Fruit fly (Drosophila melanogaster): ENCODE data around the gene mRpL1.

mRpL1 gene

dm6 chr3R:8313038-8313437 lies 11.8 kb downstream of the mRpL1 start, which contains the start of gene CG7483:
Gene CG7483 (plus strand): TSS chr3R:8313208.
- TF ChIP-seq CG15710 (tag; optimal IDR thresholded peaks at IDR 0.05) (no peak), Snoo (tag; optimal IDR thresholded peaks at IDR 0.05) (no peak), CG34367 (tag; optimal IDR thresholded peaks at IDR 0.05) (no peak), rn (GFP tag; IDR thresholded peaks at IDR 0.05) (no peak), CG32121 (GFP tag; IDR thresholded peaks at IDR 0.05) (no peak), CG9948 (tag; optimal IDR thresholded peaks at IDR 0.05) (no peak), Pif1B (GFP tag; optimal IDR thresholded peaks at IDR 0.05) (no peak), CG8159 (tag; optimal IDR thresholded peaks at IDR 0.05) (no peak), CG14655 (GFP tag; optimal IDR thresholded peaks at IDR 0.05) (no peak), CG17806 (tag; optimal IDR thresholded peaks at IDR 0.05) (no peak), EcR (GFP tag; optimal IDR thresholded peaks at IDR 0.05) (no peak), gl (tag; optimal IDR thresholded peaks at IDR 0.05) (no peak), CG13204 (GFP tag; optimal IDR thresholded peaks at IDR 0.05) (no peak), CG12605 (GFP tag; IDR thresholded peaks at IDR 0.05) (no peak), CG8301 (tag; optimal IDR thresholded peaks at IDR 0.05) (no peak), D1 (tag; optimal IDR thresholded peaks at IDR 0.05) (no peak), CG10348 (GFP tag; IDR thresholded peaks at IDR 0.05) (no peak), CG4496 (GFP tag; IDR thresholded peaks at IDR 0.05) (no peak), Pif1A (GFP tag; optimal IDR thresholded peaks at IDR 0.05) (no peak), Ets98B (GFP tag; IDR thresholded peaks at IDR 0.05) (no peak)

DNA sequence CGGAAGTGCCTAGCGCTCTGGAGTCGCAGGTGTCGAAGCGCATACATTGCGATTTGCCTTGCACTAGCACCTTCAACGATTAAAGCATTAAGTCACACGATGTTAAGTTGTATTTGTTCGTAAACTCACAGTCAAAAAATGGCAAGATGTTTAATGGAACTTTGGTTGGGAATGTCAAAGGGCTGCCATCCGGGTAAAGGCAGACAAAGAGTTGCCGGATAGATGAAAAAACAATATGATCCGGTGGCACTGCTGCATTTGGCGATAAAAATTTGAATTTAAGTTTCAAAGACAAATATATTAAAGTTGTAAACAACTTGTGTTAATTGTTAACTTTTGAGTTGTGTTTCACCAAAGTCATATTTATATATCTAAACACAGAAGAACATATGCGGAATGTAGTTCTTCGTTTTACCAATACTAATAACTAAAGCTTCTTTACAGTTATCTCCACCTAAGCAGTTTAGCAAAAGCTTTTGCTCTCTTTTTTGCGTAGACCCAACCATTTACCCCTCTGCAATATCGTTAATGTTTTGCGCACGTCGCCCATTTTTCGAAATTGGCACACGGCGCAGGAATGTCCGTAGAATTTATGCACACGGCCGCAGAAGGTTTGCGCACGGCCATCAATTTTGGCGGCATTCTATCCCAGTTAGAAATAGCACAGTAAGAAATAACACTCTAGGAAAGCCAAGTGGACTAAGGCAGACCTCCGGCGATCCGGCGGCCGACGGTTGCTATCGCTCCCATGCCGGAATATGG lies 15.3 kb downstream of the mRpL1 start, which contains the start of gene Coq2:
Gene Coq2, minus strand, starts transcription at position 200 of the 762 bp plus-strand sequence.
- TF ChIP-seq CG15710 (tag; optimal IDR thresholded peaks at IDR 0.05) (no peak), Pif1B (GFP tag; optimal IDR thresholded peaks at IDR 0.05) (no peak), CG8159 (tag; optimal IDR thresholded peaks at IDR 0.05) (no peak), fd96Ca (GFP tag; IDR thresholded peaks at IDR 0.05) (no peak), D1 (tag; optimal IDR thresholded peaks at IDR 0.05) (no peak)

DNA sequence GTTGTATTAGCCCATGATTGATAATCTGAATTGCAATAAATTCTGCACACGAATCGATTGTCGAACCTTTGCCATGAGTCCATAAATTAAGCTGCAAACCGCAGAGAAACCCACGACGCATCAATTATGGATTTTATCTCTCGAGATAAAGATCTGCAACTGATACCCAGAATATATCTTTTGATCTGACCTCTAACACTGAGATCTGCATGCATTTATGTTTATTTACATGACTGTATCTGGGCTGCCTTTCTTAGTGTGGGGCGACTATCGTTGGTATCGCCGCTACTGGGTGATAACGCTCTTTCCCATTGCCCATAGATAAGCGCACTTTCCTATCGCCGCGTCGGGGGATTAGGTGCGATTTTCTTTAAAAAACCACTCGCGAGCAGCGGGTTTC lies 16.0 kb downstream of the mRpL1 start, which contains the start of gene Ctr1B:
Gene Ctr1B, plus strand, starts transcription at position 398 of the 400 bp plus-strand sequence.
- TF ChIP-seq CG4496 (GFP tag; IDR thresholded peaks at IDR 0.05): no peak
- TF ChIP-seq CG32121 (GFP tag; IDR thresholded peaks at IDR 0.05): no peak
- no peak for TF ChIP-seq CG14655 (GFP tag; optimal IDR thresholded peaks at IDR 0.05)
- TF ChIP-seq Snoo (tag; optimal IDR thresholded peaks at IDR 0.05): no peak
- no peak for TF ChIP-seq Pif1A (GFP tag; optimal IDR thresholded peaks at IDR 0.05)
- no peak for TF ChIP-seq CG10348 (GFP tag; IDR thresholded peaks at IDR 0.05)
- TF ChIP-seq CG9948 (tag; optimal IDR thresholded peaks at IDR 0.05): no peak
- no peak for TF ChIP-seq CG34367 (tag; optimal IDR thresholded peaks at IDR 0.05)
- TF ChIP-seq CG17806 (tag; optimal IDR thresholded peaks at IDR 0.05): no peak
- TF ChIP-seq EcR (GFP tag; optimal IDR thresholded peaks at IDR 0.05): no peak
- no peak for TF ChIP-seq gl (tag; optimal IDR thresholded peaks at IDR 0.05)
- TF ChIP-seq CG8301 (tag; optimal IDR thresholded peaks at IDR 0.05): no peak
- TF ChIP-seq Pif1B (GFP tag; optimal IDR thresholded peaks at IDR 0.05): no peak
- TF ChIP-seq CG15710 (tag; optimal IDR thresholded peaks at IDR 0.05): no peak
- TF ChIP-seq CG8159 (tag; optimal IDR thresholded peaks at IDR 0.05): no peak
- no peak for TF ChIP-seq rn (GFP tag; IDR thresholded peaks at IDR 0.05)

DNA sequence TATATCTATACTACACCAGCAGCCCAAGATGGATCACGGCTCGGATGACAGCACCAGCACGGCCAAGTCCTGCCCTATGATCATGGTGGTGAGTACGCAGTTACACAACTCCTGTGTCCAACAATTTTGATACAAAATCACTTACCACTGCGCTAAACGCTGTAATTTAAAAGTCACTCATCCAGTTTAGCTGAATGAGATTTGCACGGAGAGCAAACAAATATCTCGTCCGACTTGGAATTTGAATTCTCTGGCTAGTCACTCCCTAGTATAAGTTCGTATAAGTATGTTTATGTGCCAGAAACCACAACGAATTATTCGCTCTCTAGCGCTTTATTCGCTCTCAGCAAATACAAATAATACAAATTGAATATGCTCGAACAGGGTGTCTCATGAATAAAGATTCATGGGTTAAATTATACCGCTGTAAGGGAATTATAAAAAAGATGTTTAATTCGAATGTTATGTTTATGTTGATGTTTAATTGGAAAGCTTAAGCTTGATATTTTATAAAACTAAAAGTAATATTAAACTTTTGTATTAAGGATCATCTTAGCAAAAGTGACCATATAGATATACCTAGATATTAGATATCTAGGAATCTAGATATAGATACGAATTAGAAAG lies 16.6 kb downstream of the mRpL1 start:
- TF ChIP-seq CG12605 (GFP tag; IDR thresholded peaks at IDR 0.05): peak; percentile 65
- no peak for TF ChIP-seq Pif1B (GFP tag; optimal IDR thresholded peaks at IDR 0.05)
- no peak for TF ChIP-seq rn (GFP tag; IDR thresholded peaks at IDR 0.05)
- no peak for TF ChIP-seq Pif1A (GFP tag; optimal IDR thresholded peaks at IDR 0.05)
- no peak for TF ChIP-seq CG17806 (tag; optimal IDR thresholded peaks at IDR 0.05)
- no peak for TF ChIP-seq CG34367 (tag; optimal IDR thresholded peaks at IDR 0.05)
- TF ChIP-seq CG32121 (GFP tag; IDR thresholded peaks at IDR 0.05): no peak
- TF ChIP-seq fd96Ca (GFP tag; IDR thresholded peaks at IDR 0.05): no peak; the same call in 2 of the 3 replicates
- no peak for TF ChIP-seq Snoo (tag; optimal IDR thresholded peaks at IDR 0.05)
- no peak for TF ChIP-seq gl (tag; optimal IDR thresholded peaks at IDR 0.05)
- no peak for TF ChIP-seq CG13204 (GFP tag; optimal IDR thresholded peaks at IDR 0.05)
- TF ChIP-seq CG14655 (GFP tag; optimal IDR thresholded peaks at IDR 0.05): no peak
- TF ChIP-seq EcR (GFP tag; optimal IDR thresholded peaks at IDR 0.05): no peak
- TF ChIP-seq CG9948 (tag; optimal IDR thresholded peaks at IDR 0.05): no peak
- peak; percentile 60; the same call in 1 of the 2 replicates for TF ChIP-seq Ets98B (GFP tag; IDR thresholded peaks at IDR 0.05)
- no peak for TF ChIP-seq CG10348 (GFP tag; IDR thresholded peaks at IDR 0.05)
- no peak for TF ChIP-seq D1 (tag; optimal IDR thresholded peaks at IDR 0.05)
- no peak for TF ChIP-seq CG8301 (tag; optimal IDR thresholded peaks at IDR 0.05)
- TF ChIP-seq CG4496 (GFP tag; IDR thresholded peaks at IDR 0.05): 0 out of 3 replicates have a peak, but pooled peaks have one; percentile 21

DNA sequence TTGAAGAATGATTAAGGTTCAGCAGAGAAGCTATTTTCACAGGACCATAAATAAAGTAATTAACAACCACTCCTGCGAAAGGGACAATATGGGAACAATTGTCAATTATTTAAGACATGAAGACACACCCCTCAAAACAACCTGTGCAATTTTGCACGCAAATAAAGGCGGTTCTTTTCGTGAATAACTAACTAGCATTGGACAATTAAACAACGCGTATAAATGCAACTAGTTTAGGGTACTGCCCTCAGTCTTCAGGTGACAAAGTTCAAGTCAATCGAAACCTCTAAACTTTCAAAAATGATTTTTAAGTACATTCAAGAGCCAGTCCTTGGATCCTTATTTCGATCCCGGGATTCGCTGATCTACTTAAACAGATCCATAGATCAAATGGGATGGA lies 20.2 kb downstream of the mRpL1 start, which contains the start of gene Or85a:
Gene Or85a, plus strand, starts transcription at position 301 of the 400 bp plus-strand sequence.
- no peak for TF ChIP-seq CG32121 (GFP tag; IDR thresholded peaks at IDR 0.05)
- no peak for TF ChIP-seq CG9948 (tag; optimal IDR thresholded peaks at IDR 0.05)
- no peak for TF ChIP-seq CG8301 (tag; optimal IDR thresholded peaks at IDR 0.05)
- no peak for TF ChIP-seq CG13204 (GFP tag; optimal IDR thresholded peaks at IDR 0.05)
- TF ChIP-seq Pif1A (GFP tag; optimal IDR thresholded peaks at IDR 0.05): no peak
- no peak for TF ChIP-seq CG4496 (GFP tag; IDR thresholded peaks at IDR 0.05)
- no peak for TF ChIP-seq CG12605 (GFP tag; IDR thresholded peaks at IDR 0.05)
- TF ChIP-seq Pif1B (GFP tag; optimal IDR thresholded peaks at IDR 0.05): no peak
- TF ChIP-seq CG17806 (tag; optimal IDR thresholded peaks at IDR 0.05): no peak
- no peak for TF ChIP-seq gl (tag; optimal IDR thresholded peaks at IDR 0.05)
- no peak for TF ChIP-seq CG10348 (GFP tag; IDR thresholded peaks at IDR 0.05)
- TF ChIP-seq CG8159 (tag; optimal IDR thresholded peaks at IDR 0.05): no peak
- TF ChIP-seq CG14655 (GFP tag; optimal IDR thresholded peaks at IDR 0.05): no peak
- no peak for TF ChIP-seq fd96Ca (GFP tag; IDR thresholded peaks at IDR 0.05)
- TF ChIP-seq D1 (tag; optimal IDR thresholded peaks at IDR 0.05): no peak
- no peak for TF ChIP-seq Snoo (tag; optimal IDR thresholded peaks at IDR 0.05)
- no peak for TF ChIP-seq Ets98B (GFP tag; IDR thresholded peaks at IDR 0.05)
- TF ChIP-seq rn (GFP tag; IDR thresholded peaks at IDR 0.05): no peak
- no peak for TF ChIP-seq EcR (GFP tag; optimal IDR thresholded peaks at IDR 0.05)

Measured in whole organism, pupa.